Worm (Caenorhabditis elegans): ENCODE results near the gene math-13.
"Not testable (repeated sequence)": the region's sequence is repeated elsewhere in the genome, so short reads cannot be mapped to it uniquely, and the experiment has no call there.

Gene math-13

DNA sequence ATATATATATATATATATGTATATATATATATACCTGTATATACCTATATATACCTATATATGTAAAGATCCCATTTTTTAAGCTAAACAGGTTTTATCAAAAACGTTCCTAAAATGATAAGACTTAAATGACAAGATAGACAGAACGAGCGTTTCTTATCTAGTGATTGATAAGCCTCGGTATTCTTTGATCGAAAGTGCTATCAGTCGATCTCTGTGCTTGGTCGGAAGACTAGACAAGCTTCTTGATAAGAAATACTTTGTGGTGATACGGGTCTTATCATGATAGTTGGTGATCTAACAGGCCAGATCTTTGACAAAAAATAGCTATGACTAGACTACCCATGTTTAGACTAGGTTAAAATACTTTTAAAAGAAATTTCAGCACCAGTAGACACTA lies 24.0 kb upstream of the math-13 start:
- no peak for TF ChIP-seq ztf-29 (GFP tag; IDR thresholded peaks at IDR 0.05)
- no peak for TF ChIP-seq tab-1 (GFP tag; IDR thresholded peaks at IDR 0.05)

DNA sequence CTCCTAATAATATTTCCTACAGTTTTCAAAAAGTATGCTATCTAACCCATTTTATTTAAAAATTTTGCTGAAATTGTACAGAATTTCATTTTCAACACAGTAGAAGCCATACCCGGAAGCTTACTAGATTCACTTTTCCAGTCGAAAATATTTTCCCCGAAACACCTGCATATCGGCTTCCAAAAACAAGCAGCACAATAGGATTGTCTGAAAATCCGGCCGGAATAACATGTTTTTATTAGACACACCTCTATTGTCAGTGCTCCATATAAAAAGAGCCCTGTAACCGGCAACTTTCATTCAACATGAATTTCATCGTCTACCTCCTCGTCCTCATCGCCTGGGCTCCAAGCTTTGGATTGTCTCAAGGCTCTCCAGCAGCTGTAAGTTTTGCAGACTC lies 23.3 kb upstream of the math-13 start, which contains the start of gene C52E2.2:
C52E2.2 (plus strand) TSS at position 301 of the 400 bp plus-strand sequence.
- TF ChIP-seq T22C8.4 (GFP tag; IDR thresholded peaks at IDR 0.05) (no peak), klf-2 (GFP tag; conservative IDR thresholded peaks at IDR 0.05) (no peak), ref-1 (GFP tag; conservative IDR thresholded peaks at IDR 0.05) (no peak), tab-1 (GFP tag; IDR thresholded peaks at IDR 0.05) (no peak), ztf-23 (GFP tag; IDR thresholded peaks at IDR 0.05) (no peak), cog-1 (tag; optimal IDR thresholded peaks at IDR 0.05) (no peak), med-1 (GFP tag; optimal IDR thresholded peaks at IDR 0.05; ENCODE audit: insufficient read depth) (no peak), flt-1 (GFP tag; IDR thresholded peaks at IDR 0.05) (no peak), ztf-29 (GFP tag; IDR thresholded peaks at IDR 0.05) (no peak)

DNA sequence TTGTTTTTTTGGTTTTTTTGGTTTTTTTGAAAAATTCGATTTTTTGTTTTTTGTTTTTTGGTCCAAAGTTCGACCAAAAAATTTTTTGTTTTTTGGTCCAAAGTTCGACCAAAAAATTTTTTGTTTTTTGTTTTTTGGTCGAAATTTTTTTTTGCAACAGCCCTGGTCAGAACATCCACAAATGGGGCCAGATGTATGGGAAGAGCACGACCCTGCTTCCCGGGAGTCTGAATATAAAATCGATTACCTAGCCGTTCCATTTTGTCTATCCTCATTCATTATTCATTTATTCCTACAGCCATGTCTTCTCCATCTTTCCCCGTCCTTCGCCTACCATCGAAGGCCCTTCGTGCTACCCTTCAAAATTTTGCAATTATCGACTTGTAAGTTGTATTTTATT lies 21.7 kb upstream of the math-13 start, which contains the start of gene fbxb-95:
fbxb-95 (plus strand) TSS at position 301 of the 400 bp plus-strand sequence.
- not testable (repeated sequence) for TF ChIP-seq ztf-23, T22C8.4, flt-1 (GFP tag; IDR thresholded peaks at IDR 0.05)

DNA sequence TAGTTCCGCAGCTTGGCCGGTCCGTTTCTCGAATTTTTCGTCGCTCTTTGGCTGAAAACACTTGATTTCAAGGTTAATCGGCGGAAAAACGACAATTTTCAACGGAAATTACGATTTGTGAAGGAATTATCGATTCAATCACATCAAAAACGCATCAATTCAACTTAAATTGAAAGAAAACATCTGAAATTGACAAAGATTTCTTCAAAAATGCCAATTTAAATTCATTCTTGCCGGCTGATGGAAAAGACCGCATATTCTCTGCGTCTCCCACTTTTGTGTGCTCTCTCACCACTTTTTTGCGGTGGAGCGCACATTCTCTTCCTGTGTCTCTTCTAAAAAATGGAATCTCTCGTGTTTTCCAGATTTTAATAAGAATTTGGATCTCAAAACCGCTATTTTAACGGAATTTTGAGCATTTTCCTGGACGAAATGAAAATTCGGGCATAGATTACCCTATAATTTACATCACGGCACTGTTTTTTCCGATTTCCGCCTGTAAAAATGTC lies 14.4 kb upstream of the math-13 start, which contains the start of gene C16C4.18:
C16C4.18 (minus strand) TSS at position 51 of the 509 bp plus-strand sequence.
- not testable (repeated sequence) for TF ChIP-seq ztf-29 (GFP tag; IDR thresholded peaks at IDR 0.05); cog-1 (tag; optimal IDR thresholded peaks at IDR 0.05); med-1 (GFP tag; optimal IDR thresholded peaks at IDR 0.05; ENCODE audit: insufficient read depth)

DNA sequence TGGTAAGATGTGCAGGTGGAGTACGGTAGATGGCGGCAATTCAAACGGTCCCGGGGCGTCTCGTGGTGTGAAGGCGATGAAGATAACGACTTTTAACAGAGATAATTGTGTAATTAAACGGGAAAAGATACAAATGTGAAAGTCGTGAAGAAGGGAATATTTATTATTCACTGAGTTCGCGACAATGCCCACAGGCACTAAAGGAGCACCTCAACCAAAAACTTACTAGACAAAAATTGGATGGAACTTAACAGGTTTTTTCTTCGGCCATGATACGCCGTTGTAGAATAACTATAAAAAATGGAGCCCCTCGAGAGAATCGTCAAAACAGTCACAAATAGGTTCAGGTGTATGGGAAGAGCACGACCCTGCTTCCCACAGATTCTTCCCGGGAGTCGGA lies 13.4 kb upstream of the math-13 start, which contains the start of gene fbxb-98:
fbxb-98 (plus strand) TSS at position 301 of the 400 bp plus-strand sequence.
- not testable (repeated sequence) for TF ChIP-seq ztf-23, T22C8.4, ztf-29 (GFP tag; IDR thresholded peaks at IDR 0.05)

DNA sequence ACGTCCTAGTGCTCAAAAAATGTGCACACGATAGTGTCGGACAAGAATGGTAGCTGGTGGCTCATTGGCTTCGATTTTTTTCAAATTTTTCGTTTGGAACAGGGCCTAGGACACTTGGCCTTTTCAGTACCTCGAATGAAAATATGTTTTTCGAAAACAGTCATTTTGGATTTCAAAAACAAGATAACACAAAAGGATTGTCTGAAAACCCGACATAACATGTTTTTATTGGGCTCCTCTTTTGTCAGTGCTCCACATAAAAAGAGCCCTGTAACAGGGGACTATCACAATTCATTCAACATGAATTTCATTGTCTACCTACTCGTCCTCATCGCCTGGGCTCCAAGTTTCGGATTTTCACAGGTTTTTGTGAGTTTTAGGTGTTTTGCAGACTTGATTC lies 11.5 kb upstream of the math-13 start, which contains the start of gene C16C4.17:
C16C4.17 (plus strand) TSS at position 301 of the 400 bp plus-strand sequence.
- TF ChIP-seq med-1 (GFP tag; optimal IDR thresholded peaks at IDR 0.05; ENCODE audit: insufficient read depth) (no peak), ztf-23 (GFP tag; IDR thresholded peaks at IDR 0.05) (no peak), T22C8.4 (GFP tag; IDR thresholded peaks at IDR 0.05) (no peak)

DNA sequence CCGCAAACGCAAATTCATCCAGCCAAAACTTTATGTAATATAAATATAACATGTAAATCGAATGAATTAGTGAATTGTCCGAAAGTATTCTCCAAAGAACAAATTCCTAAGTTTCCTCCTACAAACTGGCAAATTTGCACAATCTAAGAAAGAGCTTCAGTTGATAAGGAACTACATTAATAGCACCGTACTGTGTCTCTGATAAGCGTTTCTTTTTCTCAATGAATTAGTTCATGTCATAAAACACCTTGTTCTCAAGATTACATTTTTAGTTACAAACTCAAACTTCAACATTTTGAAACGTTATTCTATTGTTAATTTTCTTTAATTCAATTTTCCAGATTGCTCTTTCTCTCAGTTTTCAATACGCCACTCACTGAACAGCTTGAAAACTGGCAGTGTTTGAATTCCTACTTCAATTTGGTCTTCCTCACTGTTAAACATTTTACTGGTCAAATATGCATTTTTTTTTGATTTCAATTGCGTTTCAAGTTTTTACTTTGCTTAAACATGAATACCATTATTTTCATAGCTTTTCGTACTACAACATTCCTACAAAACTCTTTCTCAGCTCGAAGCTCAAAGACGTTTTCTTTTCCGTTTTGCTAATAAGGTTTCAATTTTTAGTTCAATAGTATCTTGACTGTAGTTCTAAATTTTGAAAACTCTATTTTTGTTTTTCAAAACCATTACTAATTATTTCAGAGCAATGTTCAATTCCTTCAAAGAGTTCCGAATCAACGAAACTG lies 9.9 kb upstream of the math-13 start, which contains the start of gene math-15:
math-15 (plus strand) TSS at position 699 of the 749 bp plus-strand sequence.
- TF ChIP-seq flt-1 (GFP tag; IDR thresholded peaks at IDR 0.05) (no peak), med-1 (GFP tag; optimal IDR thresholded peaks at IDR 0.05; ENCODE audit: insufficient read depth) (no peak), tab-1 (GFP tag; IDR thresholded peaks at IDR 0.05) (no peak), ztf-29 (GFP tag; IDR thresholded peaks at IDR 0.05) (no peak), T22C8.4 (GFP tag; IDR thresholded peaks at IDR 0.05) (no peak), klf-2 (GFP tag; conservative IDR thresholded peaks at IDR 0.05) (no peak), ztf-23 (GFP tag; IDR thresholded peaks at IDR 0.05) (no peak), cog-1 (tag; optimal IDR thresholded peaks at IDR 0.05) (no peak), ref-1 (GFP tag; conservative IDR thresholded peaks at IDR 0.05) (no peak)

DNA sequence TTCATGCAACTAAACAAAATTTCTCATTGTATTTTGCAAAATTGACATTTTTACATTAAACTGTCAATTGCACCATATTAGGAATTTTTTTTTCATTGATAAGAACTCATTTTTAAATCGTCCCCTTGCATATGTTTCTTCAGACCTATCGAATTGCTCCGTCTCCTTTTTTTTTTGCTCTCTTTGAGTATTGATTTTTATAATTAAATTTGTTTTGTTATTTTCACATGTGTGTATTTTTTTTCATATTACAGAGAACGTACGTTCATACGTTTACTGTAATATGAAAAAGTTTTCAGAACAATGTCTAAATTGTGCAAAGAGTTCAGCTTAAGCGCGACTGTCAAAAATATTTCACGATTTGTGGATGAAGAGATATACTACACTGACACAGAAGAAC lies 6.6 kb upstream of the math-13 start, which contains the start of gene math-14:
math-14 (plus strand) TSS at position 301 of the 400 bp plus-strand sequence.
- TF ChIP-seq ztf-29 (GFP tag; IDR thresholded peaks at IDR 0.05) (no peak), tab-1 (GFP tag; IDR thresholded peaks at IDR 0.05) (no peak), ztf-23 (GFP tag; IDR thresholded peaks at IDR 0.05) (no peak), klf-2 (GFP tag; conservative IDR thresholded peaks at IDR 0.05) (no peak), med-1 (GFP tag; optimal IDR thresholded peaks at IDR 0.05; ENCODE audit: insufficient read depth) (no peak), flt-1 (GFP tag; IDR thresholded peaks at IDR 0.05) (no peak), cog-1 (tag; optimal IDR thresholded peaks at IDR 0.05) (no peak), ref-1 (GFP tag; conservative IDR thresholded peaks at IDR 0.05) (no peak), T22C8.4 (GFP tag; IDR thresholded peaks at IDR 0.05) (no peak)

DNA sequence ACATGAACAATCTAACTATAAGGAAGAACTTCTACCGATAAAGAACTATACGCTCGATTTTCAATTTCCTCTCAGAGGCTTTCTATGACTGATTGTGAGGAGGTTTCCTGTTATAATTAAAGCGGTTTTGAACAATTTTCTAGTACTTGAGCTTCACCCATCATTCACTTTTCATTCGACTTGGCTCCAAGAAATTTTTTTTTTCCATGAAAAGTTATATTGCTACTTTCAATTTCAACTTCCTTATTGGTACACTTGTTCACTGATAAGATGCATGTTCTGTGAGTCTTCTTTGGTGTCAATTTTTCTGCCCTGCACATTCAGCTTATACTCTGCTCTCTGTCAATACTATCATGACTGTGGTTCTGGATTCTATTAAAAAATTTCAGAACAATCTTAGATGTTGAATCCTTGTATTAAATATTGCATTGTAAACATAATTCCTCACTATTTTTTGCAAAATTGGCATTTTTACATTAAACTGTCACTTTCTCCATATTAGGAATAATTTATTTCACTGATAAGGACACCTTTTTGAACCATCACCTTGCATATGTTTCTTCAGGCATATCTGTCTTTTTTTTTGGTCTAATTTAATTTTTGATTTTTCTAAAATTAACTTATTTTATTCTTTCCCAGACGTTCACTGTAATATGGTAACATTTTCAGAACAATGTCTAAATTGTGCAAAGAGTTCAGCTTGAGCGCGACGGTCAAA lies 4.7 kb upstream of the math-13 start, which contains the start of gene math-10:
math-10 (plus strand) TSS at position 668 of the 718 bp plus-strand sequence.
- TF ChIP-seq ref-1 (GFP tag; conservative IDR thresholded peaks at IDR 0.05) = no peak
- TF ChIP-seq cog-1 (tag; optimal IDR thresholded peaks at IDR 0.05) = no peak
- no peak for TF ChIP-seq ztf-29 (GFP tag; IDR thresholded peaks at IDR 0.05)
- TF ChIP-seq T22C8.4 (GFP tag; IDR thresholded peaks at IDR 0.05) = no peak
- no peak for TF ChIP-seq ztf-23 (GFP tag; IDR thresholded peaks at IDR 0.05)
- TF ChIP-seq med-1 (GFP tag; optimal IDR thresholded peaks at IDR 0.05; ENCODE audit: insufficient read depth) = no peak
- TF ChIP-seq tab-1 (GFP tag; IDR thresholded peaks at IDR 0.05) = no peak
- no peak for TF ChIP-seq flt-1 (GFP tag; IDR thresholded peaks at IDR 0.05)
- TF ChIP-seq klf-2 (GFP tag; conservative IDR thresholded peaks at IDR 0.05) = no peak

DNA sequence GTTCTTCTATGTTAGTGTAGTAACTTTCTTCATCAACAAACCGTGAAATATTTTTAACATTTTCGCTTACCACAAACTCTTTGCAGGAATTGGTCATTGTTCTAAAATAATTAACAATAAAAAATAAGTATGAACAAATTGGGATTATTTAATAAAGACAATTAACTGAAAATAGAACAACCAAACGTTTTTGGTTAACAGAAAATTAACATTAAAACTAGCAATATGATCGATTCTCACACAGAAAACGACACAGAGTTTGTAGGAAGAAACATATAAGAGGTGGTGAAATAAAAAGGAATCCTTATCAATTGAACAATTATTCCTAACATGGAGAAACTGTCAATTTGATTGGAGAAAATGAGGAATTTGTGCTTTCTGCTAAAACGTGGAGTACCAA lies 2.9 kb downstream of the math-13 start, which contains the start of gene math-16:
math-16 (minus strand) TSS at position 101 of the 400 bp plus-strand sequence.
- TF ChIP-seq ztf-23 (GFP tag; IDR thresholded peaks at IDR 0.05) (no peak), klf-2 (GFP tag; conservative IDR thresholded peaks at IDR 0.05) (no peak), cog-1 (tag; optimal IDR thresholded peaks at IDR 0.05) (no peak), T22C8.4 (GFP tag; IDR thresholded peaks at IDR 0.05) (no peak), tab-1 (GFP tag; IDR thresholded peaks at IDR 0.05) (no peak), med-1 (GFP tag; optimal IDR thresholded peaks at IDR 0.05; ENCODE audit: insufficient read depth) (no peak), flt-1 (GFP tag; IDR thresholded peaks at IDR 0.05) (no peak), ztf-29 (GFP tag; IDR thresholded peaks at IDR 0.05) (no peak), ref-1 (GFP tag; conservative IDR thresholded peaks at IDR 0.05) (no peak)
